Worm (Caenorhabditis elegans) whole organism, L4/young adult: ENCODE measurements around the gene tag-234.

Source experiments
- W03F9.2 ChIP-seq: fragments of 150-350 bp; optimal IDR thresholded peaks from 2 replicates; lab custom pipeline; 2014; ENCODE audit warnings: missing biosample characterization, missing genetic modification characterization
- dao-5 ChIP-seq: sonication (generic microtip); optimal IDR thresholded peaks from 2 replicates; lab custom pipeline; 2016; ENCODE audit warnings: missing genotype, missing genetic modification characterization, moderate library complexity, missing compliant biosample characterization
- him-1 ChIP-seq: sonication (generic microtip); optimal IDR thresholded peaks from 2 replicates; lab custom pipeline; 2016; ENCODE audit warnings: missing genotype, missing genetic modification reagents, missing genetic modification characterization, missing compliant biosample characterization

The tag-234 gene

DNA sequence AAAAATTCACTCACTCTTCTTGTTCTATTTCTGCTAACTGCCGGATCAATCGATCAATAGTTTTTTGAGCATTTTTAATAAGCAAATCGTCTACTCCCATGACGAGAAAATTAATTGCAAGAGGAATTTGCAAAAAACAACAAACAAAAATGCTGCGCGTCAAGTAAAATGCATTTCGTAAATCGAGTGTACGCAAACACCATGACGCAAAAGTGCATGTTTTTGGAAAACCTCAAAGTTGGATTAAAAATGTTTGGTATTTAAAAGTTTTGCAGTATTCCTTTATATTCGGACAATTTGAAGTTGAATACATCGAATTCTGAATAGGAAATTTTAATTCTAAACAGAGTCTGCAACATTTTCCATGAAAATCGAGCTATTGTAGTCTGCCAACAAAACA, 24.8 kb upstream of the tag-234 start, which contains the start of gene ZK1248.19:
TSS of gene ZK1248.19 (minus strand) at position 188 of the 400 bp plus-strand sequence.
- no peak for TF ChIP-seq him-1 (tag; lab: Kevin White, UChicago)
- TF ChIP-seq dao-5 (tag; lab: Kevin White, UChicago) = no peak
- peak; percentile 38 for TF ChIP-seq W03F9.2

DNA sequence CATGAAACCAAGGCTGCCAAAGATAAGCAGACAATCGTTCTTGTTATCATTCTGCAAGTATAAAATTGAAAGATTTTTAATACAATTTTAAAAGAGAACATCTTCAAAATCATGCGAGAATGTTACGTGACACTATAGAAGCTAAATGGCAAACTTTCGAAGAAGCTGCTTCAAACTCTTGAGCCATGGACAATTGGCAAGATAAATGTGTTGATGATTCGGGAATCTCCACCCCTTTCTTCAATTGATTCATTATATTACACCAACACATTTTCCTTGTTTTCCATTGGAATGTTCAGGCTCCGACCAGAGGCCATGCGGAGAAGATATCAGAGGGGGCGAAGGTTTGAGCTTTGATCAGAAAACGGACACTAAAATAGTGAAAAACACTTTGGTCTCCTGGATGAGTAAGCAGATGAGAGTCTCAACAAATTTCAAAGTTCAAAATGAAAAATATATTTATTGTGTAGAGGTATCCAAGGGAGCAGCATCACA, 22.9 kb upstream of the tag-234 start, which contains the start of gene lec-5:
TSS of gene lec-5 (minus strand) at position 51 of the 495 bp plus-strand sequence.
- TF ChIP-seq dao-5 (tag; lab: Kevin White, UChicago) (no peak), W03F9.2 (no peak), him-1 (tag; lab: Kevin White, UChicago) (no peak)

DNA sequence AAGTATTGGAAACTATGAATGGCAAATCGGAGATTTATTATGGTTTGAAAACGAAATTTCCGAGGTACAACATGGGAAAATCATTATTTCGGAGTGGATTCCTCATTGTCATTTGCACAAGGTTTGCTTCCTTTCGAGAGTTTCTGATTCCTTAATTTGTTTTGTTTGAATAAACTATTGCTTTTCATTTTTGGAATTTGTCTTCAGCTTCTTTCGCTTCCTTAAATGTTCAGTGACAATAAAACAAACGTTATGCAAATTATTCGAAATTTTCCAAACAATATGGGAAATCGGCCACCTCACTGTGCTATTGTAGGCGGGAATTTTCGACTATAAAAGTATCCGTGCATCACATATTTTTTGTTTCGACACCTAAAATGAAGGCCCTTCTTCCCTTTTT, 22.1 kb upstream of the tag-234 start, which contains the start of gene nep-25:
TSS of gene nep-25 (plus strand) at position 375 of the 400 bp plus-strand sequence.
- TF ChIP-seq him-1 (tag; lab: Kevin White, UChicago) (no peak), dao-5 (tag; lab: Kevin White, UChicago) (no peak), W03F9.2 (no peak)

DNA sequence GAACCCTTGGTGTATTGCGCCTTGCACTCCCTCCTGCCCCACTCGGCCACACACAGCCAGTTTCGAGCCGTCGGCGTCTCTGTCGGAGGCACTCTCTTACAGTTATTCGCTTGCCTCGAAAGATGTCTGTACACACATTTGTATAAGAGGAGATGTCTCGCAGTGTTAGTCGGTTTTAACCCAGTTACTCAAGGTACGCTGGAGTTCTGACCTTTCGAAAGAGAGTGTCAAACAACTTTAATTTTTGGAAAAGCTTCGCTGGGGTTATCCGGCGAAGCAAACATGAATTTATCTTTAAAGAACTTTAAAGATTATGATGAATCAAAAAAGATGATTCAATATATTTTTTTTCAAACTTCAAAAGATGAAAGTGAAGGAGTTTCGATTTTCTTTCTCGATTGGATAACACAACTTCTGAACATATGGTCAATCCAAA, 19.3 kb upstream of the tag-234 start:
- peak; percentile 99 for TF ChIP-seq him-1 (tag; lab: Kevin White, UChicago)
- peak; percentile 97 for TF ChIP-seq W03F9.2
- peak; percentile 92 for TF ChIP-seq dao-5 (tag; lab: Kevin White, UChicago)

DNA sequence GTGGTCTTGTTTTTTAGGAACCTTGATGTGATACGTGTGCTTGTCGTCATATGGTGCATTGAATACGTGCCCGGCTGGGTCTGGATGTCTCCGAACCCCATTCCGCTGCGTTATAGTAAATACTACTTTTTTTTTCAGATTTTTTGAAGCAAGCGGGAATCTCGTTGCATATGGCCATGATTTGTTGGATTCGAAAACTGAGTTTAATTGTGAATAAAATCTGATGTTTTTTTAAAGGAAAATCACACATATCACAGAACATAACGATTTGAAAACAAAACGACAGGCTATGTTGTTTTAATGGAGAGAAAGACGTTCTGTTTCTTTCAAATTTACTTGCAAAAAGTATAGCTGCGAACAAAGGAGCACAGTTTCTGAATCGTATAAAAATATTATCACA, 18.6 kb upstream of the tag-234 start, which contains the start of the genes ZK1248.17 and H41C03.3:
TSS of gene ZK1248.17 (minus strand) at position 101 of the 400 bp plus-strand sequence.
TSS of gene H41C03.3 (plus strand) at position 337 of the 400 bp plus-strand sequence.
- no peak for TF ChIP-seq him-1 (tag; lab: Kevin White, UChicago)

DNA sequence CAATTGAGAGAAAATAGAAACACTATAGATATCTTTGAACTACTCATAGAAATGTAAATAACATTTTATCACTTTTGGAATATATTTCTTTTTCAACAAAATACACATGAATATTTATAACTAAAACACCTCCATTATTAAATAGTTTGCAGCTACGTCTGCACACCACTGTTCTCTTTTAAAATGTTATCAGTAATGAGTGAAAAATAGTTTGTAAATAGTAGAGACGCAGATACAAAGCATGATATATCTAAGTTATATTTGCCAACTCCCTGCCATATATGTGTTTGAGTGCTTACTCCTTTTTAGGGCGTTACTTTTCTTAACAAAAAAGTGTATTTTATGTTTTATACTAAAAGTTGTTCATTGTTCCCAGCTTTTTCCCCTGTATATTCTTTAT, 17.8 kb upstream of the tag-234 start:
- TF ChIP-seq W03F9.2 = no peak
- TF ChIP-seq him-1 (tag; lab: Kevin White, UChicago) = no peak
- no peak for TF ChIP-seq dao-5 (tag; lab: Kevin White, UChicago)

DNA sequence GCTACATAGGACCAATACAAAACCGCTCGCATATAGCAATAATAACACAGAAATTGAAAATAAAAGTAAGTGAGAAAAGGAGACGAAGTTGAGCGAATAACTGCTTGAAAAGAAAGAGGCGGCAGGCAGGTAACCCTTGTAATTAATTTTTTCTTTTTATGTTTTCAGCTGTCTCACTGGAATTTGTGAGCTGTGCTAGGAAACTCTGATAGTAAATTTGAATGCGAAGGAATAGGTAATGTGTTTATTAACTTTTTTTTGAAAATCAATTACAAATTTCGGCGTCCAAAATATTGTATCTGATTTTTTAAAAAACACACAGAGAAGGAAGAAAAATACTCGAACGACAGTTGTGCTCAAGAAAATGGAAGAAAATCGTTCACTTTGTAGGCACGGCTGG, 12.0 kb upstream of the tag-234 start, which contains the start of gene H41C03.2:
TSS of gene H41C03.2 (minus strand) at position 101 of the 400 bp plus-strand sequence.
- TF ChIP-seq W03F9.2 (no peak), dao-5 (tag; lab: Kevin White, UChicago) (no peak), him-1 (tag; lab: Kevin White, UChicago) (no peak)

DNA sequence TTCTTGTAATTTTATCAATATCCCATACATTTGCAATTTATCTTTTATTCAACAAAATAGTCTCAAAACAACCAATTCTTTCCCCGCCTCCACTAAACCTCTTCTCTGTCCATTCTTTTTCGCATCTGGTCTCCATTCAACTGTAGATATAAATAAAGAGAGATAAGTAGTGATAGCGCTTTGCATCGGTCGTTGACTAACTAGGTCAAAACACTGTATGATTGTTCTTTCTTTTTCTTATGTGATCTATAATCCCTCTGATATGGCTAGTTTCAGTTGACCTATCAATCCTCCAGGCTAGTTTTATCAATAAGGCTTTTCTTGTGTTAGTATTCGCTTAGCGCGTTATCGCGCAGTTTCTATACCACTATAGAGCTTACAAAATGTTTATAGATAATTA, 10.7 kb upstream of the tag-234 start:
- TF ChIP-seq him-1 (tag; lab: Kevin White, UChicago) (no peak), W03F9.2 (no peak), dao-5 (tag; lab: Kevin White, UChicago) (no peak)

DNA sequence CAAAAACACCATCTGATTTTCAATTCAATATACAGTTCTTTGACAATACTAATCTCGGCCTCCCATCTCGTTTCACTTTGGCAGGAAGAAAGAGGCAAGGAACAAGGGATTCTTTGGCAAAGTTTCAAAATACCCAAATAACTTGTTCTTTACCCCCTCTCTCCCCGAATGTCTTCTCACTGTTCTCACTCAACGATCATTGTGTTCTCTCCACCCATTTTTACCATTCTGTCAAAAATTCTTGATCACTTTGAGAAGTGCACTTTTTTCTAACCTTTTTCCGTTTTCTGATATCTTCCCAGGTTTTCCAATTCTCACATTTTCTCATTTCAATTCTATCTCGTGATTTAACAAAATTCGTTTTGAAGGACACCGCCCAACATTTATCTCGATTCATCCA, 9.9 kb upstream of the tag-234 start, which contains the start of gene H41C03.1:
TSS of gene H41C03.1 (plus strand) at position 301 of the 400 bp plus-strand sequence.
- TF ChIP-seq W03F9.2 = no peak
- no peak for TF ChIP-seq dao-5 (tag; lab: Kevin White, UChicago)

DNA sequence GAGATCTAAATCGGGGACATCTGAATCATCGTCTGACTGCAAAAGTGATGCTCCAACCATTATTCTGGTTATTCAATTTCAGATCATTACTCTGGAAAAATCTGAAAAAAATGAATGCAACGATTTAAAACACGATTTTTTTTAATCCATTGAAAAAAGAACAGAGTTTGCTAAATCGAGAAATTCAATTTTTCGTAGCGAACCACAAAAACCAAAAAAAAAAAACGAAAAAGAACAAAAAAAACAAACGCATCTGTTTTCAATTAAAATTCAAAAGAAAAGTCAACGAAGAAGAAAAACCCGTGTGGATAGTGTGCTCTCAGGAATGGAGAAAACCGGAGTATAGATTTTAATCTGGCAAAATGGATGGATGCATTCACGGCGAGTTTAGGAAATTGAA, 5.7 kb upstream of the tag-234 start, which contains the start of gene F55C12.4:
TSS of gene F55C12.4 (minus strand) at position 101 of the 400 bp plus-strand sequence.
- TF ChIP-seq him-1 (tag; lab: Kevin White, UChicago) (no peak), W03F9.2 (no peak), dao-5 (tag; lab: Kevin White, UChicago) (no peak)

DNA sequence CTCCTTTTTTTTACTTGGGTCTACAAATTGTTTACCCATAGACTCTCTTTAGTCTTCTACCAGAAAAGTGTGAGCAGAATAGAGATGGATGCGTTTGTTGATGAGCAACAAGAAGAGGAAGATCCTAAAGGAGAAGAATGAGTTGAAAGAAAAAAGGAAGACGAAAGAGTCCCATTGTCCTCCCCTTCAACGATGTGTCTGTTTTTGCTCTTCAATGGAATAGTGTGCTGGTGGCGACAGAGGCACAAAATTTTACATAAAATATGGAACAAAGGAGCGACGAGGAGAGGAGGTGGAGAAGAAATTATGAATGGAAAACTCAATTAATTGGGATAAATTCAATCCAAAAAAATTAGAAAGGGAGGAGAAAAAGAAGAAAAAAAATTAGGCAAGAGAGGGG, 3.4 kb upstream of the tag-234 start:
- no peak for TF ChIP-seq him-1 (tag; lab: Kevin White, UChicago)
- TF ChIP-seq W03F9.2 = no peak
- no peak for TF ChIP-seq dao-5 (tag; lab: Kevin White, UChicago)

DNA sequence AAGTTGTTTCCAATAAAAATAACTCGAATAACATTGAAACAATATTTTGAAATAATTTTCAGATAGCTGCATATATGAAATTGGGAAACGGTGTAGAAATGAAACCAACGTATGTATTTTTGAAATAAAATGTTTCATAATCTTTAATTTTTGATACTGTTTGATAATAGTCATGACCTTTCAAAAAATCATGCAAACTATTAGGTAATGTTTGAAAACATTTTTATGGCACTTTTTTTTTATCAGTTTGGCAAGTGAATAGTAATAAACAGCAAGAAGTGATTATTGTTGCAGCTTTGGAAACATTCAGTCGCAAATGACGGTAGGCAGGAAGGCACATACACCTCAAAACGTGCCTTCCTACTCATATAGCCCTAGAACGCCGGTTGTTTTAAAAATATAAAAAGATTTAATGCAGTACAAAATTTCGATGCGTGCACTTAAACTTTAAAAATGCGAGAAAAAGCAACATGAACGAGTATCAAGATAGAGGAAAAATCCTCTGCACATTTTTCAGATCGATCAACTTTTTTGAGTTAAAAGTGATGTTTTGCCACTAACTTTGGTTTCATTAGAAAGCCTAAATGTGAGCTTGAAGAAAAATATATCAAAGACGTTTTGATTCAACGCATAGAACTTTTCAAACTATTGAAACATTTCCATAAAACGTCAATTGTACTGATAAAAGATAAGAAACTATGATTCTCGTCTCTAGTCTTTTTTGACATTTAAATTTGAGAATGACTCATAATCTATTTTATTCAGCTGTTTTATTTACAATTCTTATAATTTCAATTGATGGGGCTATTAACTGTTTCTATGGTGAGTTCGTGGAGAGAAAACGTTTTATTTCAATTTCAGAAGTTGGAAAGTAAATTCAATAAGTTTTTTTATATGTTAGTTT, 1.7 kb downstream of the tag-234 start, which contains the start of gene F55C12.19:
TSS of gene F55C12.19 (plus strand) at position 735 of the 904 bp plus-strand sequence.
- TF ChIP-seq dao-5 (tag; lab: Kevin White, UChicago) (no peak), him-1 (tag; lab: Kevin White, UChicago) (no peak), W03F9.2 (no peak)

DNA sequence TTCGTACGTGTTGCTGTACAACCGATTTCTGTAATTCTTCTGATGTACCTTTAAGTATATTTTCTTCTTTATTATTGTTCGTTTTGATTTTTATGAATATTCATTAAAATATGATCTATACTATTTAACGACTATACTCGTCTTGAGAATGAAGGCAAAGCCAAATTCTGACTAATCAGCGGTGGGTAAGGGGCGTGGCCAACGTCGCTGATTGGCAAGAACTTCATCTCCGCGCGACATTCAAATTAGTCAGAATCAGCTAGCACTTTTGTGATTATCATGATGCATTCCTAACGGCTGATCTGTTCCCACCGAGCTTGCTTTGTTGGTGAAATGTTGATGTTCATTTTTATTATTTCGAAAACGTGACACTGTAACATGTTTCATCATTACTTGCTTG, 2.9 kb downstream of the tag-234 start:
- TF ChIP-seq W03F9.2 (no peak), him-1 (tag; lab: Kevin White, UChicago) (no peak), dao-5 (tag; lab: Kevin White, UChicago) (no peak)

DNA sequence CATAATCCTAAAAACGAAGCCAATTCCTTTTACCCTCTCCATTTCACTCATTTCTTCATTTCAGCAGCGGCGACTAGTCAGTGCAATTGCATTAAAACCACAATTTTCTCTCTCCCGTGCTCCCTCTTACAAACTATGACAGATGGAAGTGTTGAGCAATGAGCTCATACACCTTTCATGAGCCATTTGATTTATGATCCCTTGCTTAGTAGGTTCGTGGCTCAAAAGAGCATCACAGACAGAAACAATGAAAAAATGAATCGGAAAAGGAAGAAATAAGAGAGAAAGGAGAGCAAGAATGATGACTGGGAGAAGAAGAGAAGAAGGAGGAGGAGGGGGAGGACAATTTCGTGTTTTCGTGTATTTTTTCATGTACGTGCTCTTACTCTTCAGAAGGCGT, 7.5 kb downstream of the tag-234 start:
- TF ChIP-seq him-1 (tag; lab: Kevin White, UChicago) (no peak), W03F9.2 (no peak), dao-5 (tag; lab: Kevin White, UChicago) (no peak)
